Worm (Caenorhabditis elegans): Measurements from ENCODE around the gene C06H5.13.

The C06H5.13 gene

ce11 chrV:17891317-17891716, 6.2 kb downstream of the C06H5.13 start (continued):
- TF ChIP-seq ces-1 (GFP tag; optimal IDR thresholded peaks at IDR 0.05) (no peak), dmd-9 (GFP tag; IDR thresholded peaks at IDR 0.05) (no peak), Y48G9A.11 (GFP tag; IDR thresholded peaks at IDR 0.05) (no peak), ceh-82 (tag; optimal IDR thresholded peaks at IDR 0.05) (no peak), egl-27 (tag; optimal IDR thresholded peaks at IDR 0.05) (no peak), lsy-2 (tag; optimal IDR thresholded peaks at IDR 0.05) (no peak), nhr-48 (tag; optimal IDR thresholded peaks at IDR 0.05) (no peak), attf-4 (tag; optimal IDR thresholded peaks at IDR 0.05) (no peak), Y105C5A.15 (GFP tag; IDR thresholded peaks at IDR 0.05) (no peak), dve-1 (tag; optimal IDR thresholded peaks at IDR 0.05; ENCODE audit: insufficient read depth) (peak; percentile 46), lin-15B (tag; optimal IDR thresholded peaks at IDR 0.05) (no peak), nhr-25 (tag; optimal IDR thresholded peaks at IDR 0.05; ENCODE audit: borderline replicate concordance, insufficient read depth) (no peak), F44E2.7 (GFP tag; IDR thresholded peaks at IDR 0.05) (no peak), pqm-1 (tag; optimal IDR thresholded peaks at IDR 0.05) (peak; percentile 43), lir-3 (tag; optimal IDR thresholded peaks at IDR 0.05) (no peak), lin-29 (GFP tag; IDR thresholded peaks at IDR 0.05) (no peak), F26F4.8 (GFP tag; conservative IDR thresholded peaks at IDR 0.05) (no peak), hlh-11 (tag; optimal IDR thresholded peaks at IDR 0.05) (peak; percentile 37), hif-1 (tag; optimal IDR thresholded peaks at IDR 0.05) (no peak), aly-2 (tag; optimal IDR thresholded peaks at IDR 0.05) (no peak), nhr-237 (tag; optimal IDR thresholded peaks at IDR 0.05) (no peak), egl-43 (GFP tag; IDR thresholded peaks at IDR 0.05) (no peak)

ce11 chrV:17888939-17889338, 8.6 kb downstream of the C06H5.13 start, which contains the start of gene C06H5.6:
Gene C06H5.6 (minus strand): TSS chrV:17888984.
- TF ChIP-seq egl-27 (tag; optimal IDR thresholded peaks at IDR 0.05) (no peak), hif-1 (tag; optimal IDR thresholded peaks at IDR 0.05) (no peak), ctbp-1 (GFP tag; IDR thresholded peaks at IDR 0.05) (no peak), pqm-1 (tag; optimal IDR thresholded peaks at IDR 0.05) (peak; percentile 67), nhr-28 (tag; optimal IDR thresholded peaks at IDR 0.05) (peak; percentile 70), tra-1 (GFP tag; IDR thresholded peaks at IDR 0.05) (no peak), dmd-6 (GFP tag; IDR thresholded peaks at IDR 0.05) (peak; percentile 64), attf-4 (tag; optimal IDR thresholded peaks at IDR 0.05) (no peak), daf-16 (GFP tag; optimal IDR thresholded peaks at IDR 0.05) (no peak), daf-16 (tag; optimal IDR thresholded peaks at IDR 0.05) (peak; percentile 37), mxl-2 (GFP tag; conservative IDR thresholded peaks at IDR 0.05) (no peak), php-3 (GFP tag; IDR thresholded peaks at IDR 0.05) (peak; percentile 67), dve-1 (tag; optimal IDR thresholded peaks at IDR 0.05; ENCODE audit: insufficient read depth) (peak; percentile 59), hlh-11 (tag; optimal IDR thresholded peaks at IDR 0.05) (peak; percentile 24)

- TF ChIP-seq Y75B8A.6 (GFP tag; IDR thresholded peaks at IDR 0.05) (no peak), tag-97 (GFP tag; IDR thresholded peaks at IDR 0.05) (no peak), cey-2 (tag; optimal IDR thresholded peaks at IDR 0.05; ENCODE audit: borderline replicate concordance, insufficient read depth) (no peak), daf-8 (GFP tag; IDR thresholded peaks at IDR 0.05) (no peak), T20F7.1 (GFP tag; optimal IDR thresholded peaks at IDR 0.05) (no peak), lin-39 (tag; optimal IDR thresholded peaks at IDR 0.05) (no peak), lin-1 (GFP tag; IDR thresholded peaks at IDR 0.05) (no peak), ces-1 (GFP tag; optimal IDR thresholded peaks at IDR 0.05) (no peak), ztf-7 (tag; optimal IDR thresholded peaks at IDR 0.05) (peak; percentile 9), T26A8.4 (GFP tag; IDR thresholded peaks at IDR 0.05) (no peak), nhr-28 (tag; optimal IDR thresholded peaks at IDR 0.05) (peak; percentile 15), nhr-25 (tag; optimal IDR thresholded peaks at IDR 0.05; ENCODE audit: borderline replicate concordance, insufficient read depth) (no peak), zip-11 (GFP tag; IDR thresholded peaks at IDR 0.05) (no peak), Y48G9A.11 (GFP tag; IDR thresholded peaks at IDR 0.05) (no peak), dve-1 (tag; optimal IDR thresholded peaks at IDR 0.05; ENCODE audit: insufficient read depth) (peak; percentile 48), hlh-30 (tag; optimal IDR thresholded peaks at IDR 0.05; ENCODE audit: insufficient read depth) (peak; percentile 7), madf-5 (GFP tag; IDR thresholded peaks at IDR 0.05) (no peak), daf-19 (GFP tag; conservative IDR thresholded peaks at IDR 0.05) (no peak), ZK337.2 (GFP tag; IDR thresholded peaks at IDR 0.05) (no peak), Y105C5A.15 (GFP tag; IDR thresholded peaks at IDR 0.05) (no peak), nhr-102 (tag; optimal IDR thresholded peaks at IDR 0.05) (no peak), snpc-4 (tag; optimal IDR thresholded peaks at IDR 0.05) (no peak), mxl-2 (GFP tag; conservative IDR thresholded peaks at IDR 0.05) (no peak), mep-1 (tag; optimal IDR thresholded peaks at IDR 0.05) (peak; percentile 18), nhr-42 (GFP tag; IDR thresholded peaks at IDR 0.05) (no peak)
Observed at ce11 chrV:17871049-17871448, 26.5 kb downstream of the C06H5.13 start, which contains the start of gene phf-14. Gene phf-14 (plus strand): TSS chrV:17871393.
